Fruit fly (Drosophila melanogaster) whole organism, pupa: ENCODE measurements around the gene Hmgcr.
A peak's percentile ranks its signal among the peaks of the same experiment; 100 is the strongest.

Experiments
- CG10348 ChIP-seq: fragments of 200-800 bp; sonication (Bioruptor generic); IDR thresholded peaks from 2 replicates; pipeline ENCODE4 v1.3.6; 2022; ENCODE audit warnings: missing biosample characterization, missing genetic modification characterization
- CG12605 ChIP-seq: fragments of 200-800 bp; sonication (Bioruptor generic); IDR thresholded peaks from 2 replicates; pipeline ENCODE4 v1.3.6; 2022; ENCODE audit warnings: missing biosample characterization, missing genetic modification characterization
- CG13204 ChIP-seq: fragments of 200-800 bp; sonication (Bioruptor generic); optimal IDR thresholded peaks from 2 replicates; lab custom pipeline; 2018; ENCODE audit warnings: missing biosample characterization, mild to moderate bottlenecking, missing genetic modification characterization, moderate library complexity
- CG14655 ChIP-seq: fragments of 200-800 bp; sonication (Bioruptor generic); optimal IDR thresholded peaks from 3 replicates; lab custom pipeline; 2017; ENCODE audit warnings: mild to moderate bottlenecking, missing biosample characterization, missing genetic modification reagents, missing genetic modification characterization
- CG15710 ChIP-seq: fragments of 200-800 bp; sonication (Bioruptor generic); optimal IDR thresholded peaks from 2 replicates; lab custom pipeline; 2018; ENCODE audit warnings: missing biosample characterization, mild to moderate bottlenecking, missing genetic modification characterization, moderate library complexity
- CG17806 ChIP-seq: fragments of 200-800 bp; sonication (Bioruptor generic); optimal IDR thresholded peaks from 2 replicates; lab custom pipeline; 2018; ENCODE audit warnings: missing biosample characterization, mild to moderate bottlenecking, missing genetic modification characterization, moderate library complexity
- CG32121 ChIP-seq: fragments of 200-800 bp; sonication (Bioruptor generic); IDR thresholded peaks from 2 replicates; pipeline ENCODE4 v1.3.6; 2022; ENCODE audit warnings: missing biosample characterization, missing genetic modification characterization
- CG34367 ChIP-seq: fragments of 200-800 bp; sonication (Bioruptor generic); optimal IDR thresholded peaks from 2 replicates; lab custom pipeline; 2018; ENCODE audit warnings: missing biosample characterization, mild to moderate bottlenecking, missing genetic modification characterization
- CG4496 ChIP-seq: fragments of 200-800 bp; sonication (Bioruptor generic); IDR thresholded peaks from 3 replicates; pipeline ENCODE4 v1.3.6; 2022; ENCODE audit warnings: missing biosample characterization, missing genetic modification characterization
- CG8159 ChIP-seq: fragments of 200-800 bp; sonication (Bioruptor generic); optimal IDR thresholded peaks from 3 replicates; lab custom pipeline; 2018; ENCODE audit warnings: missing biosample characterization, mild to moderate bottlenecking, missing genetic modification characterization, moderate library complexity
- CG8301 ChIP-seq: fragments of 200-800 bp; sonication (Bioruptor generic); optimal IDR thresholded peaks from 2 replicates; lab custom pipeline; 2018; ENCODE audit warnings: missing biosample characterization, mild to moderate bottlenecking, missing genetic modification characterization
- CG9948 ChIP-seq: fragments of 200-800 bp; sonication (Bioruptor generic); optimal IDR thresholded peaks from 2 replicates; lab custom pipeline; 2018; ENCODE audit warnings: missing biosample characterization, mild to moderate bottlenecking, missing genetic modification characterization, moderate library complexity
- D1 ChIP-seq: fragments of 200-800 bp; sonication (Bioruptor generic); optimal IDR thresholded peaks from 2 replicates; lab custom pipeline; 2018; ENCODE audit warnings: missing biosample characterization, mild to moderate bottlenecking, missing genetic modification characterization, moderate library complexity
- EcR ChIP-seq: fragments of 200-800 bp; sonication (Bioruptor generic); optimal IDR thresholded peaks from 3 replicates; lab custom pipeline; 2019; ENCODE audit warnings: missing biosample characterization, missing genetic modification characterization, mild to moderate bottlenecking, moderate library complexity, missing genetic modification reagents
- Ets98B ChIP-seq: fragments of 200-800 bp; sonication (Bioruptor generic); IDR thresholded peaks from 2 replicates; pipeline ENCODE4 v1.3.6; 2022; ENCODE audit warnings: missing biosample characterization, missing genetic modification characterization
- Pif1A ChIP-seq: fragments of 200-800 bp; sonication (Bioruptor generic); optimal IDR thresholded peaks from 3 replicates; lab custom pipeline; 2016; ENCODE audit warnings: missing biosample characterization, missing genetic modification characterization
- Pif1B ChIP-seq: fragments of 200-800 bp; sonication (Bioruptor generic); optimal IDR thresholded peaks from 3 replicates; lab custom pipeline; 2016; ENCODE audit warnings: missing biosample characterization, missing genetic modification characterization
- Snoo ChIP-seq: fragments of 200-800 bp; sonication (Bioruptor generic); optimal IDR thresholded peaks from 3 replicates; lab custom pipeline; 2017; ENCODE audit warnings: missing biosample characterization, mild to moderate bottlenecking, missing genetic modification characterization, inconsistent platforms
- fd96Ca ChIP-seq: fragments of 200-800 bp; sonication (Bioruptor generic); IDR thresholded peaks from 3 replicates; pipeline ENCODE4 v1.3.6; 2022; ENCODE audit warnings: missing biosample characterization, missing genetic modification characterization
- gl ChIP-seq: fragments of 200-800 bp; sonication (Bioruptor generic); optimal IDR thresholded peaks from 2 replicates; lab custom pipeline; 2018; ENCODE audit warnings: missing biosample characterization, mild to moderate bottlenecking, missing genetic modification characterization
- rn ChIP-seq: fragments of 200-800 bp; sonication (Bioruptor generic); IDR thresholded peaks from 2 replicates; pipeline ENCODE4 v1.3.6; 2022; ENCODE audit warnings: missing biosample characterization, missing genetic modification characterization

The Hmgcr gene

dm6 chr3R:23740968-23741367 is 7.8 kb downstream of the Hmgcr start:
- TF ChIP-seq CG12605 (GFP tag; lab: Robert Waterston, UW) (no peak), CG14655 (GFP tag; lab: Kevin White, UChicago) (no peak), CG34367 (no peak), CG8301 (tag; lab: Kevin White, UChicago) (no peak), CG13204 (GFP tag; lab: Kevin White, UChicago) (no peak), Pif1A (GFP tag; lab: Kevin White, UChicago) (no peak), CG8159 (tag; lab: Kevin White, UChicago) (no peak), Ets98B (GFP tag; lab: Robert Waterston, UW) (no peak), CG9948 (tag; lab: Kevin White, UChicago) (no peak)

DNA sequence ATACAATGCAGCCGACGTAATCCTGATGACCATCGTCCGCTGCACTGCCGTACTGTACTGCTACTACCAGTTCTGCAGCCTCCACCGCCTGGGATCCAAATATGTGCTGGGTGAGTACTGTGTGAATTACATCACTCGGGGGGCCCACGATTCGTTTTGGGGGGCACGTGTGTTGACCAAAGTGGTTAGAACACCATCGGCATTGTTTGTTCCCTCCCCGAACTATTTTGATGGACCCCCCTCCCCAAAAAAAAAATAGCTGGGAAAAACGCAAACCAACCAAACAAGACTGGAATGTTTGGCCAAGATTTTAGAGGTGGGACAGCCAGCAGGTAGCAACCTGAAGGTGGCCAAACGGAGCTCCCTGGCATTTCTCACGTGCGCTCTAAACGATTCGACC is 14.3 kb downstream of the Hmgcr start:
- TF ChIP-seq CG13204 (GFP tag; lab: Kevin White, UChicago) (no peak), CG17806 (no peak), CG32121 (GFP tag; lab: Robert Waterston, UW) (no peak), Pif1A (GFP tag; lab: Kevin White, UChicago) (no peak), fd96Ca (GFP tag; lab: Robert Waterston, UW) (no peak), EcR (GFP tag; lab: Kevin White, UChicago) (no peak), CG15710 (no peak), CG34367 (no peak), CG14655 (GFP tag; lab: Kevin White, UChicago) (no peak), Snoo (tag; lab: Kevin White, UChicago) (no peak), Ets98B (GFP tag; lab: Robert Waterston, UW) (no peak)

- TF ChIP-seq CG32121 (GFP tag; lab: Robert Waterston, UW) (peak; percentile 20; the same call in 1 of the 2 replicates), CG9948 (tag; lab: Kevin White, UChicago) (no peak), Ets98B (GFP tag; lab: Robert Waterston, UW) (peak; percentile 58), CG12605 (GFP tag; lab: Robert Waterston, UW) (no peak), CG13204 (GFP tag; lab: Kevin White, UChicago) (no peak), CG10348 (GFP tag; lab: Robert Waterston, UW) (no peak), gl (tag; lab: Kevin White, UChicago) (no peak), CG17806 (peak; percentile 6), CG8159 (tag; lab: Kevin White, UChicago) (no peak), Snoo (tag; lab: Kevin White, UChicago) (peak; percentile 40), Pif1A (GFP tag; lab: Kevin White, UChicago) (no peak), Pif1B (GFP tag; lab: Kevin White, UChicago) (no peak), CG4496 (GFP tag; lab: Robert Waterston, UW) (peak; percentile 29; the same call in 1 of the 3 replicates), CG34367 (no peak), fd96Ca (GFP tag; lab: Robert Waterston, UW) (peak; percentile 28; the same call in 1 of the 3 replicates), CG8301 (tag; lab: Kevin White, UChicago) (no peak), CG15710 (peak; percentile 39), CG14655 (GFP tag; lab: Kevin White, UChicago) (no peak), D1 (no peak), rn (no peak), EcR (GFP tag; lab: Kevin White, UChicago) (peak; percentile 6)
Observed at dm6 chr3R:23752728-23753127, 19.6 kb downstream of the Hmgcr start, which contains the start of the genes RanBP3 and Rpt5. TSS of gene RanBP3 (minus strand) at chr3R:23752834. TSS of gene Rpt5 (plus strand) at chr3R:23752876.

- TF ChIP-seq CG8301 (tag; lab: Kevin White, UChicago) (peak; percentile 98), CG34367 (peak; percentile 97), CG13204 (GFP tag; lab: Kevin White, UChicago) (peak; percentile 95), fd96Ca (GFP tag; lab: Robert Waterston, UW) (peak; percentile 94), EcR (GFP tag; lab: Kevin White, UChicago) (peak; percentile 47), CG12605 (GFP tag; lab: Robert Waterston, UW) (peak; percentile 88), CG9948 (tag; lab: Kevin White, UChicago) (peak; percentile 99), rn (peak; percentile 92), gl (tag; lab: Kevin White, UChicago) (peak; percentile 91), D1 (no peak), CG15710 (peak; percentile 99), Ets98B (GFP tag; lab: Robert Waterston, UW) (peak; percentile 91), CG17806 (peak; percentile 97), Snoo (tag; lab: Kevin White, UChicago) (peak; percentile 98), Pif1B (GFP tag; lab: Kevin White, UChicago) (peak; percentile 99), CG4496 (GFP tag; lab: Robert Waterston, UW) (peak; percentile 97), CG8159 (tag; lab: Kevin White, UChicago) (peak; percentile 99), Pif1A (GFP tag; lab: Kevin White, UChicago) (peak; percentile 99), CG14655 (GFP tag; lab: Kevin White, UChicago) (peak; percentile 100), CG10348 (GFP tag; lab: Robert Waterston, UW) (peak; percentile 93), CG32121 (GFP tag; lab: Robert Waterston, UW) (peak; percentile 95)
Observed at dm6 chr3R:23757912-23758607, 24.9 kb downstream of the Hmgcr start, which contains the start of the genes PTPMT1 and Hrd3. TSS of gene PTPMT1 (plus strand) at chr3R:23758339. TSS of gene Hrd3 (minus strand) at chr3R:23758557.
